Comparison of ENCODE assay signal across 1 worm cellular context in genomic region chrIV:3505940-3506339, ce11.
TF ChIP-seq lines count a peak whose summit lies in the region.

No protein-coding gene starts in this region.

TF ChIP-seq in whole organism, L4 larva, 104 proteins besides CTCF, POLR2A, EP300 and RAD21 (continued from another document):
- TF ChIP-seq lin-1 (GFP tag; IDR thresholded peaks at IDR 0.05; lab: Robert Waterston, UW) (no peak), ama-1 (optimal IDR thresholded peaks at IDR 0.05; lab: Kevin White, UChicago) (peak; percentile 2), nhr-10 (tag; optimal IDR thresholded peaks at IDR 0.05; lab: Kevin White, UChicago) (no peak), mes-2 (tag; optimal IDR thresholded peaks at IDR 0.05; lab: Kevin White, UChicago; ENCODE audit: poor library complexity, severe bottlenecking) (peak; percentile 67)
